Worm (Caenorhabditis elegans): ENCODE data around the gene nmad-1.

- TF ChIP-seq lin-39 (tag; optimal IDR thresholded peaks at IDR 0.05) (no peak), unc-62 (GFP tag; optimal IDR thresholded peaks at IDR 0.05) (no peak), fkh-10 (GFP tag; optimal IDR thresholded peaks at IDR 0.05) (no peak)
Observed at ce11 chrIII:5504725-5505473, 49.8 kb downstream of the nmad-1 start.
